Fruit fly (Drosophila melanogaster): ENCODE data around the gene CG3739.

The CG3739 gene

dm6 chr3R:19350375-19350943, 42.7 kb upstream of the CG3739 start (continued):
- peak; percentile 92 for TF ChIP-seq D (optimal IDR thresholded peaks at IDR 0.05)
- no peak for TF ChIP-seq D (GFP tag; optimal IDR thresholded peaks at IDR 0.05)

dm6 chr3R:19352121-19352520, 41.0 kb upstream of the CG3739 start:
- TF ChIP-seq CG16779 (GFP tag; IDR thresholded peaks at IDR 0.05) = no peak
- no peak for TF ChIP-seq pho (GFP tag; optimal IDR thresholded peaks at IDR 0.05)
- TF ChIP-seq CG10565 (GFP tag; optimal IDR thresholded peaks at IDR 0.05) = no peak
- no peak for TF ChIP-seq p53 (GFP tag; optimal IDR thresholded peaks at IDR 0.05)
- TF ChIP-seq CG2129 (GFP tag; IDR thresholded peaks at IDR 0.05; ENCODE audit: partially characterized antibody) = no peak
- no peak for TF ChIP-seq sna (GFP tag; IDR thresholded peaks at IDR 0.05; ENCODE audit: partially characterized antibody)
- no peak for TF ChIP-seq Ssrp (tag; optimal IDR thresholded peaks at IDR 0.05)
- no peak for TF ChIP-seq CG10274 (GFP tag; optimal IDR thresholded peaks at IDR 0.05)
- TF ChIP-seq zfh1 (GFP tag; IDR thresholded peaks at IDR 0.05) = no peak
- TF ChIP-seq CG12391 (tag; optimal IDR thresholded peaks at IDR 0.05) = no peak
- TF ChIP-seq sc (optimal IDR thresholded peaks at IDR 0.05) = no peak
- no peak for TF ChIP-seq sc (GFP tag; optimal IDR thresholded peaks at IDR 0.05)
- no peak for TF ChIP-seq CG14860 (GFP tag; IDR thresholded peaks at IDR 0.05; ENCODE audit: partially characterized antibody)
- TF ChIP-seq CG7745 (tag; optimal IDR thresholded peaks at IDR 0.05) = no peak
- TF ChIP-seq sens-2 (GFP tag; IDR thresholded peaks at IDR 0.05) = no peak
- TF ChIP-seq Lhr (GFP tag; optimal IDR thresholded peaks at IDR 0.05) = no peak
- TF ChIP-seq Six4 (GFP tag; optimal IDR thresholded peaks at IDR 0.05) = no peak
- TF ChIP-seq zen (tag; optimal IDR thresholded peaks at IDR 0.05) = peak; percentile 21
- no peak for TF ChIP-seq dan (GFP tag; IDR thresholded peaks at IDR 0.05)
- no peak for TF ChIP-seq CG16815 (GFP tag; optimal IDR thresholded peaks at IDR 0.05)
- TF ChIP-seq CG5180 (GFP tag; optimal IDR thresholded peaks at IDR 0.05) = no peak
- no peak for TF ChIP-seq bab2 (GFP tag; optimal IDR thresholded peaks at IDR 0.05)
- no peak for TF ChIP-seq CG11247 (GFP tag; IDR thresholded peaks at IDR 0.05)
- TF ChIP-seq CG10321 (GFP tag; IDR thresholded peaks at IDR 0.05) = no peak
- no peak for TF ChIP-seq Dip2 (GFP tag; IDR thresholded peaks at IDR 0.05)
- no peak for TF ChIP-seq HLHmδ (GFP tag; optimal IDR thresholded peaks at IDR 0.05)
- no peak for TF ChIP-seq Lim3 (GFP tag; IDR thresholded peaks at IDR 0.05)
- no peak for TF ChIP-seq Ada2b (GFP tag; IDR thresholded peaks at IDR 0.05)
- TF ChIP-seq pros (GFP tag; optimal IDR thresholded peaks at IDR 0.05) = peak; percentile 57
- TF ChIP-seq PHDP (tag; optimal IDR thresholded peaks at IDR 0.05) = no peak
- TF ChIP-seq amos (GFP tag; IDR thresholded peaks at IDR 0.05; ENCODE audit: partially characterized antibody) = no peak
- TF ChIP-seq prd (optimal IDR thresholded peaks at IDR 0.05) = no peak
- peak; percentile 9; the same call in 1 of the 3 replicates for TF ChIP-seq prd (GFP tag; IDR thresholded peaks at IDR 0.05)
- TF ChIP-seq nau (GFP tag; optimal IDR thresholded peaks at IDR 0.05) = no peak
- TF ChIP-seq aop (GFP tag; IDR thresholded peaks at IDR 0.05) = no peak
- no peak for TF ChIP-seq CG11456 (GFP tag; IDR thresholded peaks at IDR 0.05)
- TF ChIP-seq hth (optimal IDR thresholded peaks at IDR 0.05) = peak; percentile 25
- TF ChIP-seq lov (optimal IDR thresholded peaks at IDR 0.05) = no peak
- TF ChIP-seq lov (GFP tag; IDR thresholded peaks at IDR 0.05) = no peak
- TF ChIP-seq danr (GFP tag; IDR thresholded peaks at IDR 0.05) = no peak
- TF ChIP-seq D (optimal IDR thresholded peaks at IDR 0.05) = peak; percentile 89
- no peak for TF ChIP-seq D (GFP tag; optimal IDR thresholded peaks at IDR 0.05)
- no peak for TF ChIP-seq onecut (GFP tag; IDR thresholded peaks at IDR 0.05)
- no peak for TF ChIP-seq crc (GFP tag; optimal IDR thresholded peaks at IDR 0.05)
- TF ChIP-seq Sry-δ (GFP tag; optimal IDR thresholded peaks at IDR 0.05) = no peak
- TF ChIP-seq Sin3A (optimal IDR thresholded peaks at IDR 0.05) = no peak
- no peak for TF ChIP-seq Atf6 (GFP tag; IDR thresholded peaks at IDR 0.05)
- no peak for TF ChIP-seq Dbx (GFP tag; IDR thresholded peaks at IDR 0.05)
- TF ChIP-seq yki (optimal IDR thresholded peaks at IDR 0.05) = no peak
- no peak for TF ChIP-seq CG1602 (GFP tag; optimal IDR thresholded peaks at IDR 0.05)
- peak; percentile 19 for TF ChIP-seq cad (GFP tag; optimal IDR thresholded peaks at IDR 0.05)
